Fruit fly (Drosophila melanogaster) whole organism, embryonic: ENCODE results near the gene CG10208.

Source experiments
- Ada2b ChIP-seq: fragments of 200-800 bp; sonication (Bioruptor generic); IDR thresholded peaks from 2 replicates; pipeline ENCODE4 v1.3.6; 2022; ENCODE audit warnings: missing biosample characterization, missing genetic modification characterization
- Adf1 ChIP-seq: fragments of 200-800 bp; sonication (Bioruptor generic); IDR thresholded peaks from 2 replicates; pipeline ENCODE4 v1.3.6; 2022; ENCODE audit warnings: missing biosample characterization, missing genetic modification characterization
- BEAF-32 ChIP-seq: fragments of 200-800 bp; sonication (Bioruptor generic); optimal IDR thresholded peaks from 3 replicates; lab custom pipeline; 2017; ENCODE audit warnings: missing biosample characterization, missing genetic modification characterization, mild to moderate bottlenecking, moderate library complexity, missing genetic modification reagents
- Blimp-1 ChIP-seq: fragments of 200-800 bp; sonication (Bioruptor generic); optimal IDR thresholded peaks from 3 replicates; lab custom pipeline; 2018; ENCODE audit warnings: missing biosample characterization, missing genetic modification characterization, mild to moderate bottlenecking, moderate library complexity, missing genetic modification reagents
- C15 ChIP-seq: fragments of 200-800 bp; sonication (Bioruptor generic); IDR thresholded peaks from 3 replicates; pipeline ENCODE4 v1.3.6; 2022; ENCODE audit warnings: missing biosample characterization, missing genetic modification characterization
- CG10543 ChIP-seq: fragments of 200-800 bp; sonication (Bioruptor generic); optimal IDR thresholded peaks from 3 replicates; lab custom pipeline; 2017; ENCODE audit warnings: missing biosample characterization, mild to moderate bottlenecking, missing genetic modification characterization, moderate library complexity
- CG13287 ChIP-seq: fragments of 200-800 bp; sonication (Bioruptor generic); IDR thresholded peaks from 2 replicates; pipeline ENCODE4 v1.3.6; 2022; ENCODE audit warnings: missing biosample characterization, missing genetic modification characterization; ENCODE audit not compliant: partially characterized antibody
- CG15696 ChIP-seq: fragments of 200-800 bp; sonication (Bioruptor generic); optimal IDR thresholded peaks from 2 replicates; lab custom pipeline; 2019; ENCODE audit warnings: missing biosample characterization, mild to moderate bottlenecking, missing genetic modification characterization, moderate library complexity
- CG16813 ChIP-seq: fragments of 200-800 bp; sonication (Bioruptor generic); IDR thresholded peaks from 3 replicates; pipeline ENCODE4 v1.3.6; 2022; ENCODE audit warnings: missing biosample characterization, missing genetic modification characterization; ENCODE audit not compliant: partially characterized antibody
- CG17359 ChIP-seq: fragments of 200-800 bp; sonication (Bioruptor generic); optimal IDR thresholded peaks from 3 replicates; lab custom pipeline; 2018; ENCODE audit warnings: missing biosample characterization, mild to moderate bottlenecking, missing genetic modification characterization, moderate library complexity
- CG1792 ChIP-seq: fragments of 200-800 bp; sonication (Bioruptor generic); optimal IDR thresholded peaks from 2 replicates; lab custom pipeline; 2016; ENCODE audit warnings: missing biosample characterization, missing genetic modification characterization
- CG33213 ChIP-seq: fragments of 200-800 bp; sonication (Bioruptor generic); optimal IDR thresholded peaks from 3 replicates; lab custom pipeline; 2016; ENCODE audit warnings: missing biosample characterization, missing genetic modification characterization
- CG6689 ChIP-seq: fragments of 200-800 bp; sonication (Bioruptor generic); IDR thresholded peaks from 2 replicates; pipeline ENCODE4 v1.3.6; 2022; ENCODE audit warnings: missing biosample characterization, missing genetic modification characterization
- CG7839 ChIP-seq: fragments of 200-800 bp; sonication (Bioruptor generic); optimal IDR thresholded peaks from 3 replicates; lab custom pipeline; 2018; ENCODE audit warnings: missing biosample characterization, mild to moderate bottlenecking, missing genetic modification characterization, moderate library complexity
- CG8478 ChIP-seq: fragments of >200 bp; optimal IDR thresholded peaks from 2 replicates; lab custom pipeline; 2018
- CG9932 ChIP-seq: fragments of 200-800 bp; sonication (Bioruptor generic); IDR thresholded peaks from 2 replicates; pipeline ENCODE4 v1.3.6; 2022; ENCODE audit warnings: missing biosample characterization, missing genetic modification characterization
- CTCF ChIP-seq: fragments of 200-800 bp; sonication (Bioruptor generic); optimal IDR thresholded peaks from 2 replicates; lab custom pipeline; 2017; ENCODE audit warnings: missing biosample characterization, mild to moderate bottlenecking, missing genetic modification characterization, moderate library complexity
- Dad ChIP-seq: fragments of 200-800 bp; sonication (Bioruptor generic); optimal IDR thresholded peaks from 3 replicates; lab custom pipeline; 2016; ENCODE audit warnings: missing biosample characterization, missing genetic modification characterization
- Dbx ChIP-seq: fragments of 200-800 bp; sonication (Bioruptor generic); IDR thresholded peaks from 3 replicates; pipeline ENCODE4 v1.3.6; 2022; ENCODE audit warnings: missing biosample characterization, missing genetic modification characterization
- Drgx ChIP-seq: fragments of 200-800 bp; sonication (Bioruptor generic); IDR thresholded peaks from 2 replicates; pipeline ENCODE4 v1.3.6; 2022; ENCODE audit warnings: missing biosample characterization, missing genetic modification characterization
- Hr78 ChIP-seq, 2 experiments: fragments of 200-800 bp in 1 of 2; fragments of >200 bp in 1 of 2; sonication (Bioruptor generic) in 1 of 2; optimal IDR thresholded peaks; 2 replicates each; lab custom pipeline; 2017 to 2019; ENCODE audit warnings: missing biosample characterization in 2 of 2, missing genetic modification characterization in 2 of 2, mild to moderate bottlenecking in 1 of 2, moderate library complexity in 1 of 2
- Kr ChIP-seq: fragments of 200-800 bp; sonication (Bioruptor generic); optimal IDR thresholded peaks from 2 replicates; lab custom pipeline; 2017; ENCODE audit warnings: missing biosample characterization, mild to moderate bottlenecking, missing genetic modification characterization
- Lhr ChIP-seq: fragments of 200-800 bp; sonication (Bioruptor generic); optimal IDR thresholded peaks from 3 replicates; lab custom pipeline; 2017; ENCODE audit warnings: mild to moderate bottlenecking, missing biosample characterization, missing genetic modification reagents, missing genetic modification characterization
- MESR4 ChIP-seq: fragments of 200-800 bp; sonication (Bioruptor generic); optimal IDR thresholded peaks from 2 replicates; lab custom pipeline; 2018; ENCODE audit warnings: missing biosample characterization, mild to moderate bottlenecking, missing genetic modification characterization, moderate library complexity
- Med ChIP-seq: fragments of 200-800 bp; sonication (Bioruptor generic); peaks from one replicate; lab custom pipeline; 2016; ENCODE audit warnings: missing biosample characterization, missing genetic modification characterization, mild to moderate bottlenecking, inconsistent platforms, moderate library complexity
- Stat92E ChIP-seq, 3 experiments: fragments of >200 bp in 2 of 3; fragments of 200-800 bp in 1 of 3; sonication (Bioruptor generic) in 1 of 3; optimal IDR thresholded peaks; 2 replicates each; lab custom pipeline; 2017 to 2019; ENCODE audit warnings: missing biosample characterization in 3 of 3, missing genetic modification characterization in 3 of 3, mild to moderate bottlenecking in 1 of 3, moderate library complexity in 1 of 3
- TFAM ChIP-seq: fragments of 200-800 bp; sonication (Bioruptor generic); optimal IDR thresholded peaks from 2 replicates; lab custom pipeline; 2017; ENCODE audit warnings: missing biosample characterization, missing genetic modification characterization, inconsistent platforms
- Xrp1 ChIP-seq: fragments of 200-800 bp; sonication (Bioruptor generic); IDR thresholded peaks from 2 replicates; pipeline ENCODE4 v1.3.6; 2022; ENCODE audit warnings: missing biosample characterization, missing genetic modification characterization
- ara ChIP-seq: fragments of 200-800 bp; sonication (Bioruptor generic); IDR thresholded peaks from 2 replicates; pipeline ENCODE4 v1.3.6; 2022; ENCODE audit warnings: missing biosample characterization, missing genetic modification characterization
- ase ChIP-seq: fragments of 200-800 bp; sonication (Bioruptor generic); IDR thresholded peaks from 3 replicates; pipeline ENCODE4 v1.3.6; 2022; ENCODE audit warnings: missing biosample characterization, missing genetic modification characterization
- bab2 ChIP-seq: fragments of 200-800 bp; sonication (Bioruptor generic); optimal IDR thresholded peaks from 2 replicates; lab custom pipeline; 2016; ENCODE audit warnings: missing biosample characterization, missing genetic modification characterization
- chm ChIP-seq: fragments of 200-800 bp; sonication (Bioruptor generic); IDR thresholded peaks from 2 replicates; pipeline ENCODE4 v1.3.6; 2022; ENCODE audit warnings: missing biosample characterization, missing genetic modification characterization
- ci ChIP-seq: fragments of 200-800 bp; sonication (Bioruptor generic); IDR thresholded peaks from 3 replicates; pipeline ENCODE4 v1.3.6; 2022; ENCODE audit warnings: missing biosample characterization, missing genetic modification characterization
- exex ChIP-seq: fragments of 200-800 bp; sonication (Bioruptor generic); optimal IDR thresholded peaks from 4 replicates; lab custom pipeline; 2018; ENCODE audit warnings: missing biosample characterization, mild to moderate bottlenecking, missing genetic modification characterization, moderate library complexity
- gro ChIP-seq: fragments of 200-800 bp; sonication (Bioruptor generic); optimal IDR thresholded peaks from 2 replicates; lab custom pipeline; 2016; ENCODE audit warnings: missing biosample characterization, missing genetic modification characterization
- kni ChIP-seq: fragments of 200-800 bp; sonication (Bioruptor generic); optimal IDR thresholded peaks from 3 replicates; lab custom pipeline; 2017; ENCODE audit warnings: mild to moderate bottlenecking, missing biosample characterization, missing genetic modification reagents, missing genetic modification characterization
- nau ChIP-seq: fragments of 200-800 bp; sonication (Bioruptor generic); optimal IDR thresholded peaks from 3 replicates; lab custom pipeline; 2017; ENCODE audit warnings: missing biosample characterization, mild to moderate bottlenecking, missing genetic modification characterization, missing genetic modification reagents
- prd ChIP-seq, 3 experiments: fragments of >200 bp in 2 of 3; fragments of 200-800 bp in 1 of 3; sonication (Bioruptor generic) in 1 of 3; optimal IDR thresholded peaks in 2 of 3; IDR thresholded peaks in 1 of 3; 2 replicates in 2 of 3; 3 replicates in 1 of 3; pipeline versions ENCODE4 v1.3.6 to Lab custom; 2017 to 2022; ENCODE audit warnings: missing biosample characterization in 1 of 3, missing genetic modification characterization in 1 of 3
- pros ChIP-seq: fragments of 200-800 bp; sonication (Bioruptor generic); optimal IDR thresholded peaks from 3 replicates; lab custom pipeline; 2019; ENCODE audit warnings: missing biosample characterization, mild to moderate bottlenecking, missing genetic modification characterization, moderate library complexity
- row ChIP-seq: fragments of 200-800 bp; sonication (Bioruptor generic); IDR thresholded peaks from 3 replicates; pipeline ENCODE4 v1.3.6; 2022; ENCODE audit warnings: missing biosample characterization, missing genetic modification characterization
- seq ChIP-seq: fragments of 200-800 bp; sonication (Bioruptor generic); IDR thresholded peaks from 2 replicates; pipeline ENCODE4 v1.3.6; 2022; ENCODE audit warnings: missing biosample characterization, missing genetic modification characterization
- stc ChIP-seq: fragments of 200-800 bp; sonication (Bioruptor generic); IDR thresholded peaks from 2 replicates; pipeline ENCODE4 v1.3.6; 2022; ENCODE audit warnings: missing biosample characterization, missing genetic modification characterization
- tll ChIP-seq, 2 experiments: fragments of 200-800 bp in 1 of 2; fragments of >200 bp in 1 of 2; sonication (Bioruptor generic) in 1 of 2; optimal IDR thresholded peaks; 2 replicates each; lab custom pipeline; 2017 to 2019; ENCODE audit warnings: missing biosample characterization in 2 of 2, missing genetic modification characterization in 2 of 2, mild to moderate bottlenecking in 1 of 2, moderate library complexity in 1 of 2
- twi ChIP-seq: fragments of 200-800 bp; optimal IDR thresholded peaks from 2 replicates; lab custom pipeline; 2019; ENCODE audit warnings: missing biosample characterization, mild to moderate bottlenecking, missing genetic modification characterization, moderate library complexity

Gene CG10208

DNA sequence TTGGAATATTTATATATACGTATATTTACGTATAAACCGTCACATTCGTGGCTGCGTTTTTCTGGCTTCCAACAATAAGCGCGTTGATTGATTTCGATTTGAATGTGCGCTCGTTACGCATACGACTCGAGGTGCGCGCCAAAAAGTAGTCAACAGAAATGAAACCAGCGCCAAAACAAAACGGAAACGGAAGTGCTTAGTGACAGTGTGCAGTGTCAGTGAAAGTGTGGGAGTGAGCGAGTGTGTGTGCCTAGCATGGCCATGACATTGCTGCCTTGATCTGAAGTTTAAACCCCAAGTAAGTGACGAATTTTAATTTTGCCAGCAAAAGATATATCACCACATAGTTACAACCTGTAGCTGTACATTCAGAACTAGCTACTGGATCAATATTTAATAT lies 29.7 kb upstream of the CG10208 start, which contains the start of gene CG34355 (continued):
- TF ChIP-seq Dbx (GFP tag; lab: Robert Waterston, UW) (no peak), Dad (no peak), Ada2b (no peak), ara (GFP tag; lab: Robert Waterston, UW) (no peak)
- TF ChIP-seq, all 482 proteins: peak for 77

DNA sequence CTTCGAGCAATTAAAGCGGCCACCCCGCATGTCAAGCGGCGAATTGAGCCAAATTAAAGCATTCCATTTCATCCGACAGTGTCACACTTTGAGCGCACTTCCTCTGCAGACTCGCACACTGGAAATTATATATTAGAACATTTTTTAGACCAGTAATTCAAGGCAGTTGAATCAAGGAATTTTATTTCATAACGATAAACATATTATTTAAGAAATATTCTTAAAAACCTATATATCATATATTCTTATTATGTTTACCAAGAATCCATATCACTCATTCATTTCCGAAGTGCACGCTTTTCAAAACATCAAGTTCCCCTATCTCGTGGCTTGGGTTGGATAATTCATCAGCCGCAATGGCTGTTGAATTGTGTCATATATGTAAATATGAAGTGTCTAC lies 17.6 kb upstream of the CG10208 start:
- TF ChIP-seq CG8478 (lab: Kevin White, UChicago) (no peak), row (peak; percentile 46; the same call in 2 of the 3 replicates), CTCF (GFP tag; lab: Kevin White, UChicago) (no peak), Xrp1 (GFP tag; lab: Robert Waterston, UW) (peak; percentile 13; the same call in 1 of the 2 replicates), TFAM (GFP tag; lab: Kevin White, UChicago) (no peak), CG6689 (GFP tag; lab: Robert Waterston, UW) (0 out of 2 replicates have a peak, but pooled peaks have one; percentile 12), CG7839 (tag; lab: Kevin White, UChicago) (no peak), Drgx (GFP tag; lab: Robert Waterston, UW) (peak; percentile 43; the same call in 1 of the 2 replicates)

DNA sequence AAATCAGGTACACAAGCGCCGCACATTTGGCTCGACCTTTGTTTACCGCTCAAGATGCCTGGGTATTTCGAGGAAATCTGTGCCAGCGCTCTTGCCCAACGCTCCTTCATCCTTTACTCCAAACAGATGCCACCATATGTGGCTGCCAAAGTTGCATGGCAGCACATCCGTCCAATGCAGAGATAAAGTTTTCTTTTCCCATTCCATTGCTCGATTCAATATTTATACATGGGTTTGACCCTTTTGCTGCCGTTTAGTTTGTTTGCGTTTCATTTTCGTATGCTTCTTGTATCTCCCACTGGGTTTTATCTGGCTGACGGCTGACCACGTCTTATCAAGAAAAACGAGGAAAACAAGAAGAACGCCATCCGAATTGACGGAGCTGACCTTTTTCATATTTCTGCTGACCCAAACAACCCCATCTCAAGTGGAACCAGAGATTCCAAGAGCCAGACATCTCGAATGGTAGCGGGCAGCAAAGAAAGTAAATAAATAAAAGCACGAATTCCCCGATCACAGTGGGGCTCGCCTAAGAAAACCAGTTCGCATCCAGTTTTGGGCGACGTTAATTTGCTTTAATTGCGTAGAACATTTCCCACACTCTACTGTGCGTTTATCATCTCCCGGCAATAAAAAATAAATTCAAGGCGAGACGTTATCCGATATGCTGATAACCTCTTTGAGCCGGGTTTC lies 16.7 kb upstream of the CG10208 start:
- TF ChIP-seq row, result peak; percentile 64
- TF ChIP-seq CG10543 (GFP tag; lab: Kevin White, UChicago), result no peak
- peak in 1 of 3 experiments; percentile 56 for TF ChIP-seq Stat92E (GFP tag; optimal IDR thresholded peaks at IDR 0.05; lab: Kevin White, UChicago)
- 0 out of 2 replicates have a peak, but pooled peaks have one; percentile 15 for TF ChIP-seq Xrp1 (GFP tag; lab: Robert Waterston, UW)
- TF ChIP-seq chm (GFP tag; lab: Robert Waterston, UW), result no peak
- TF ChIP-seq exex (tag; lab: Kevin White, UChicago), result no peak
- no peak for TF ChIP-seq CG13287
- peak; percentile 29 for TF ChIP-seq CG17359 (tag; lab: Kevin White, UChicago)
- TF ChIP-seq Hr78 (GFP tag; optimal IDR thresholded peaks at IDR 0.05; lab: Kevin White, UChicago), result peak in 1 of 2 experiments; percentile 90
- 0 out of 3 replicates have a peak, but pooled peaks have one; percentile 35 for TF ChIP-seq ci
- peak; percentile 93 for TF ChIP-seq twi
- TF ChIP-seq pros (GFP tag; lab: Kevin White, UChicago), result peak; percentile 54
- TF ChIP-seq ase (GFP tag; lab: Robert Waterston, UW), result no peak
- peak; percentile 77 for TF ChIP-seq Kr (GFP tag; lab: Kevin White, UChicago)
- TF ChIP-seq tll (GFP tag; optimal IDR thresholded peaks at IDR 0.05; lab: Kevin White, UChicago), result peak in 1 of 2 experiments; percentile 51
- no peak for TF ChIP-seq prd (optimal IDR thresholded peaks at IDR 0.05; lab: Kevin White, UChicago)
- TF ChIP-seq prd (GFP tag; IDR thresholded peaks at IDR 0.05; lab: Robert Waterston, UW), result peak; percentile 29; the same call in 1 of the 3 replicates
- peak; percentile 43 for TF ChIP-seq CG15696 (tag; lab: Kevin White, UChicago)
- TF ChIP-seq bab2 (GFP tag; lab: Kevin White, UChicago), result peak; percentile 16
- TF ChIP-seq CG1792 (GFP tag; lab: Kevin White, UChicago), result no peak
- no peak for TF ChIP-seq Lhr (GFP tag; lab: Kevin White, UChicago)
- peak; percentile 56 for TF ChIP-seq Blimp-1 (GFP tag; lab: Kevin White, UChicago)
- no peak for TF ChIP-seq CG16813 (GFP tag; lab: Robert Waterston, UW)
- TF ChIP-seq Drgx (GFP tag; lab: Robert Waterston, UW), result no peak
- no peak for TF ChIP-seq nau (GFP tag; lab: Kevin White, UChicago)
- peak; percentile 82 for TF ChIP-seq kni
- TF ChIP-seq Adf1, result no peak
- TF ChIP-seq C15 (GFP tag; lab: Robert Waterston, UW), result no peak
- TF ChIP-seq ara (GFP tag; lab: Robert Waterston, UW), result 0 out of 2 replicates have a peak, but pooled peaks have one; percentile 17
- peak; percentile 83 for TF ChIP-seq Med (GFP tag; lab: Kevin White, UChicago)
- TF ChIP-seq MESR4 (GFP tag; lab: Kevin White, UChicago), result no peak
- peak; percentile 44 for TF ChIP-seq CG9932 (GFP tag; lab: Robert Waterston, UW)
- TF ChIP-seq stc, result no peak
- TF ChIP-seq CG33213 (GFP tag; lab: Kevin White, UChicago), result no peak
- no peak for TF ChIP-seq BEAF-32 (GFP tag; lab: Kevin White, UChicago)
- TF ChIP-seq seq (GFP tag; lab: Robert Waterston, UW), result no peak
- no peak for TF ChIP-seq gro (GFP tag; lab: Kevin White, UChicago)
